Worm (Caenorhabditis elegans) whole organism, L4 larva: Measurements from ENCODE around the gene srbc-11.

Source experiments
- D1046.2 ChIP-seq: fragments of 200-800 bp; sonication (Bioruptor generic); IDR thresholded peaks from 2 replicates; pipeline ENCODE4 v1.3.6; 2022; ENCODE audit warnings: missing genetic modification characterization, missing compliant biosample characterization
- aha-1 ChIP-seq: fragments of 150-350 bp; peaks from one replicate; lab custom pipeline; 2014; ENCODE audit warnings: missing biosample characterization, missing genetic modification characterization
- daf-19 ChIP-seq: fragments of 200-800 bp; sonication (Bioruptor generic); conservative IDR thresholded peaks from 2 replicates; pipeline ENCODE4 v1.3.6; 2022; ENCODE audit warnings: missing genetic modification characterization, missing compliant biosample characterization
- mdl-1 ChIP-seq, 2 experiments: fragments of 150-350 bp in 1 of 2; sonication (generic microtip) in 1 of 2; optimal IDR thresholded peaks; 2 replicates each; lab custom pipeline; 2014 to 2017; ENCODE audit warnings: missing biosample characterization in 2 of 2, missing genetic modification characterization in 2 of 2
- pha-4 ChIP-seq, 2 experiments: fragments of 150-350 bp in 1 of 2; fragments of 200-800 bp in 1 of 2; sonication (Bioruptor generic) in 1 of 2; IDR thresholded peaks in 1 of 2; optimal IDR thresholded peaks in 1 of 2; 2 replicates each; pipeline versions ENCODE4 v1.3.6 to Lab custom; 2014 to 2022; ENCODE audit warnings: missing genetic modification characterization in 2 of 2, missing genetic modification reagents in 2 of 2, missing biosample characterization in 1 of 2, missing compliant biosample characterization in 1 of 2
- vab-7 ChIP-seq: fragments of 200-800 bp; sonication (Bioruptor generic); IDR thresholded peaks from 2 replicates; pipeline ENCODE4 v1.3.6; 2022; ENCODE audit warnings: missing genetic modification reagents, missing genetic modification characterization, missing compliant biosample characterization
- zip-11 ChIP-seq: fragments of 200-800 bp; sonication (Bioruptor generic); IDR thresholded peaks from 2 replicates; pipeline ENCODE4 v1.3.6; 2022; ENCODE audit warnings: missing genetic modification characterization, missing compliant biosample characterization
- ztf-11 ChIP-seq: fragments of 150-350 bp; optimal IDR thresholded peaks from 2 replicates; lab custom pipeline; 2014; ENCODE audit warnings: missing biosample characterization, missing genetic modification characterization

DNA sequence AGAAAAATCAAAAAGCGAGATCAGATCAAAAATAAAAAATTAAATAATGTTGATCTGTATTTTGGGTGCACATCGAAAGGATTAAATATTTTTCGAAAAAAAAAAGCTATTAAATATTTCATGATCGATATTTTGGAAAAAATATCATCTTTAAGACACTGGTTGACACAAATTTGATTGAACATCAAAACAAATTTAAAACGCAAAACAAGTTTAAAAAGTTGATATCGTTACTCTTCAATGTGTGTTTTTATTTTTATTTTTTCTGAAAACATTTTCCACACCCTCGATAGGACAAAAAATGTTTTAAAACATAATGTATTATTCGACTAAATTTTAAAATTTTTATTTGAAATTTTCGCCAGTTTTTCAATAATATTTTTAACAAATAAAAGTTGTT, 42.9 kb upstream of the srbc-11 start, which contains the start of gene C54F6.12:
- TF ChIP-seq aha-1, result no peak
- no peak for TF ChIP-seq pha-4 (GFP tag; IDR thresholded peaks at IDR 0.05; lab: Robert Waterston, UW)
- no peak for TF ChIP-seq pha-4 (tag; optimal IDR thresholded peaks at IDR 0.05; lab: Kevin White, UChicago)
- TF ChIP-seq vab-7 (GFP tag; lab: Robert Waterston, UW), result no peak
- TF ChIP-seq mdl-1 (tag; optimal IDR thresholded peaks at IDR 0.05; lab: Kevin White, UChicago), result no peak
- no peak for TF ChIP-seq daf-19 (GFP tag; lab: Robert Waterston, UW)
- TF ChIP-seq ztf-11 (tag; lab: Kevin White, UChicago), result no peak
- no peak for TF ChIP-seq D1046.2 (GFP tag; lab: Robert Waterston, UW)
- TF ChIP-seq zip-11 (GFP tag; lab: Robert Waterston, UW), result no peak
